Worm (Caenorhabditis elegans): ENCODE data around the gene lgc-11.

lgc-11 gene

DNA sequence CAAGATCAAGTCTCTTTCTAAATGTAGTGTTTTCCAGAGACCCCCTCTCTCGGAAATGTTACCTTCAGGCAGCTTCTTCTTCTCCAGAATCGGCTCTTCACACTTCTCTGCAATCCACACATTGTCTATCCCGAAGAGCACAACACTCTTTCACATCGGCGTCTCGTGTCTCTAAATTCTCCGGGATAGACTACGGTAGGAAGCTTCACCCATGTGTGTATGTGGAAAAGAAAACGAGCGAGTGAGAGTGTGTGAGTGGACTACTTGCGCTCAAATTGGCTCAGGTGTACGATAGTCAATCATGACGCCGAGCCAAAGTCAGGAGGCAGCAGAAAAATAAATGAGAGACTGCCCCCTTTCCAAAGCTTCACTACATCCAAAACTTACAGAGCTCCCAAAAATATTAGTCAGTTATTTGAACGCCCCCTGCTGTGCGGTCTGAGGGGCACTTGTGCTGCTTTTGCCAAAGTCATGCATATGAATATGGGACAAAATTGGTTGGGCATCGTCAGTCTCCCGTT, 49.2 kb downstream of the lgc-11 start:
- TF ChIP-seq somi-1 (GFP tag; optimal IDR thresholded peaks at IDR 0.05) = no peak
- TF ChIP-seq madf-3 (GFP tag; IDR thresholded peaks at IDR 0.05) = no peak
- no peak for TF ChIP-seq unc-62 (GFP tag; optimal IDR thresholded peaks at IDR 0.05)
- TF ChIP-seq rec-8 (tag; optimal IDR thresholded peaks at IDR 0.05) = no peak
- no peak for TF ChIP-seq madf-8 (GFP tag; conservative IDR thresholded peaks at IDR 0.05)
- no peak for TF ChIP-seq cebp-1 (GFP tag; IDR thresholded peaks at IDR 0.05)
- TF ChIP-seq cebp-1 (tag; optimal IDR thresholded peaks at IDR 0.05) = no peak
- TF ChIP-seq Y79H2A.3 (GFP tag; conservative IDR thresholded peaks at IDR 0.05) = no peak
- no peak for TF ChIP-seq snpc-1.3 (tag; optimal IDR thresholded peaks at IDR 0.05; ENCODE audit: insufficient read depth)

- TF ChIP-seq B0261.1 (tag; optimal IDR thresholded peaks at IDR 0.05) (no peak), ztf-25 (GFP tag; IDR thresholded peaks at IDR 0.05) (no peak), nhr-120 (GFP tag; IDR thresholded peaks at IDR 0.05) (no peak), nhr-27 (tag; optimal IDR thresholded peaks at IDR 0.05) (no peak), rcor-1 (GFP tag; IDR thresholded peaks at IDR 0.05) (no peak), lsy-27 (tag; optimal IDR thresholded peaks at IDR 0.05; ENCODE audit: borderline replicate concordance, insufficient read depth) (no peak), madf-3 (GFP tag; IDR thresholded peaks at IDR 0.05) (no peak), attf-5 (GFP tag; optimal IDR thresholded peaks at IDR 0.05) (no peak), atf-7 (tag; optimal IDR thresholded peaks at IDR 0.05) (no peak), Y53G8AR.9 (GFP tag; conservative IDR thresholded peaks at IDR 0.05) (no peak), C06A6.2 (GFP tag; conservative IDR thresholded peaks at IDR 0.05) (no peak)
These were observed 50.5 kb downstream of the lgc-11 start for ce11 chrX:7455960-7456359.
